Worm (Caenorhabditis elegans): ENCODE measurements around the gene T26E4.9.
"Not testable (repeated sequence)": the region's sequence is repeated elsewhere in the genome, so short reads cannot be mapped to it uniquely, and the experiment has no call there.

Gene T26E4.9

DNA sequence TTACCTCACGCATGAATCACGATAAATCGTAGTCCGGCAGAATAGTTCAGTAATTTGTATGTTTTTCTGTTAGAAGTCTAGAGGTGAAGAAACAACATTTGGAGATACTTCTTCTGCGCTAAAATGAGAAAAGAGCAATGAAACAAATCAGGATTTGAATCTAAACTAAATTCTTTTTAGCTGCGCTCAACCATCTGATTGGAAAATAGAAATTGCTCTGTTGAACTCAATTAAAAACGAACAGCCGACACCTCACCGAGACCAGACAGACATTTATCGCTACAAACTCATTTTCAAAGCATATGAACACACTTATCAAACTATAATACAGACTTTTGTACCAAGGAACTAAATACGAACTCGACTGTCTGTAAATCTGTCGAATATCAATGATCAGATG lies at the start of gene T26E4.9:
TSS of gene T26E4.9 (minus strand) at position 101 of the 400 bp plus-strand sequence.
- not testable (repeated sequence) for TF ChIP-seq sma-3 (GFP tag; optimal IDR thresholded peaks at IDR 0.05); lin-39 (tag; optimal IDR thresholded peaks at IDR 0.05); nhr-25 (tag; optimal IDR thresholded peaks at IDR 0.05)

DNA sequence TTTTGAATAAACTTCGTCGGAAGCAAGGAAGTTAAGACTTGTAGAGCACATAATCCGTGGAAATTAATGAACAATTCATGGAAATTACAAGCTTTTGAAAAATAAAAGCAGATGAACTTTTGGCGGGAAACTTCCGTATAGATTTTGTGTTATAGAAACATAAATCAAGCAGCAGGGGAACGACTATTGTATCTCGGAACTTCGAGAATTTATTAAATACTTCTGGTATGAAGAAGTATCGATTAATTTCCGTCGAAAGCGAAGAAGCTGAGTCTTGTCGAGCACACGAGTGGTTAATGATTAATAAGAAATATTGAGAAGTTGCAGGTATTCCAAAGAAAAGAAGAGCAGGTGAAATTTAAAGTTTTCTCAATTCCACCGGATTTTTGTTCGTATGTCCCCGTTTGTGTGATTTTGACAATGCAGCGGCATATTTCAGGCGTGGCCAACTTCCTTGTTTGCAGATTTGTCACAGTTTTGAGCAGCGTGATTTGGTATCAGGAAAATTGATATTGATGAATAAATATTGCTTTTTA lies 47.8 kb upstream of the T26E4.9 start, which contains the start of gene srh-147:
TSS of gene srh-147 (minus strand) at position 51 of the 536 bp plus-strand sequence.
- not testable (repeated sequence) for TF ChIP-seq unc-39 (tag; optimal IDR thresholded peaks at IDR 0.05); aly-2 (tag; optimal IDR thresholded peaks at IDR 0.05); blmp-1 (tag; optimal IDR thresholded peaks at IDR 0.05; ENCODE audit: insufficient read depth)

DNA sequence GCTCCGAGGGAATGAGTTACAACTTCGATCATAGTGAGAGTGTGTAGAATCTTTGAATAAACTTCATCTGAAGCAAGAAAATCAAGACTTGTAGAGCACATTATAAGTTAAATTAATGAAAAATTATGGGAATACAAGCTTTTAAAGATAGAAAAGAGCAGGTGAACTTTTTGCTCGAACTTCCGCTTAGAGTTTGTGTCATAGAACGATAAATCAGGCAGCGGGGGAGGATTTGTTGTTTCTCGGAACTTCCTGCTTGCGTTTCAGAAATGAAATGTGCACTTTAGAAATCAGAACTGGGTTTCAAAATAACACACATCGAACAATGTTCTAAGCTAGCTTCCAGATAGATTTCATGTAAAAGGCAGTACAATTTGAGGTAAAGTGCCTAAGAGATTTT lies 38.6 kb upstream of the T26E4.9 start, which contains the start of gene srh-149:
TSS of gene srh-149 (minus strand) at position 101 of the 400 bp plus-strand sequence.
- TF ChIP-seq ztf-1 (GFP tag; conservative IDR thresholded peaks at IDR 0.05) (no peak), zag-1 (tag; optimal IDR thresholded peaks at IDR 0.05) (no peak), sma-9 (GFP tag; optimal IDR thresholded peaks at IDR 0.05) (no peak), sma-9 (tag; optimal IDR thresholded peaks at IDR 0.05) (no peak), nhr-237 (tag; optimal IDR thresholded peaks at IDR 0.05) (no peak), elt-3 (tag; optimal IDR thresholded peaks at IDR 0.05) (no peak), nhr-12 (tag; optimal IDR thresholded peaks at IDR 0.05) (no peak), nhr-6 (tag; optimal IDR thresholded peaks at IDR 0.05) (no peak), sma-3 (GFP tag; optimal IDR thresholded peaks at IDR 0.05) (no peak), egl-27 (tag; optimal IDR thresholded peaks at IDR 0.05) (no peak)

DNA sequence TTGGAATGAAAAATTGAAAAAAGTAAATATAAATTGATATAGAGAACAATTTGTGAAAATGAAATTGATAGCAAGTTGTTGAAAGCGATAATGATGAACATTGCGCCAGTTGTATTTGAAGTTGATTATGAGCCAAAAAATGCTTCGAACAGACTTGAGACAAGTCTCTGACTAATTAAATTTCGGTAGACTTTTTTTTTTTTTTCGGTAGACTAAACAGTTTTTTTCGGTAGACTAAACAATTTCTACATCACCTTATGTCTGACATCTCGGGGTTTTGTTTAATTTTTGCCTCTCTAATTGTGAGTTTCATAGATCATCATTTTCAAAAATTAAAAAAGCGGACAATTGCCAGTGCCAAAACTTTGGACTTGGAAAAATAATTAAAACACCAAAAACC lies 31.1 kb upstream of the T26E4.9 start, which contains the start of gene srbc-54:
TSS of gene srbc-54 (minus strand) at position 101 of the 400 bp plus-strand sequence.
- no peak for TF ChIP-seq alr-1 (tag; optimal IDR thresholded peaks at IDR 0.05)
- no peak for TF ChIP-seq mbf-1 (tag; optimal IDR thresholded peaks at IDR 0.05)
- no peak for TF ChIP-seq crh-2 (tag; optimal IDR thresholded peaks at IDR 0.05)
- TF ChIP-seq nhr-11 (tag; optimal IDR thresholded peaks at IDR 0.05): no peak
- no peak for TF ChIP-seq blmp-1 (tag; optimal IDR thresholded peaks at IDR 0.05; ENCODE audit: insufficient read depth)
- TF ChIP-seq lin-13 (GFP tag; optimal IDR thresholded peaks at IDR 0.05): no peak
- no peak for TF ChIP-seq Y55F3AM.14 (GFP tag; optimal IDR thresholded peaks at IDR 0.05)
- TF ChIP-seq nhr-6 (tag; optimal IDR thresholded peaks at IDR 0.05): no peak
- TF ChIP-seq skn-1 (tag; optimal IDR thresholded peaks at IDR 0.05): no peak
- no peak for TF ChIP-seq nhr-23 (tag; optimal IDR thresholded peaks at IDR 0.05)
- no peak for TF ChIP-seq nhr-12 (tag; optimal IDR thresholded peaks at IDR 0.05)
- TF ChIP-seq ceh-16 (tag; optimal IDR thresholded peaks at IDR 0.05): no peak
- TF ChIP-seq gmeb-1 (tag; optimal IDR thresholded peaks at IDR 0.05): no peak
- no peak for TF ChIP-seq mdl-1 (tag; optimal IDR thresholded peaks at IDR 0.05)

- no peak for TF ChIP-seq unc-55 (GFP tag; optimal IDR thresholded peaks at IDR 0.05)
- no peak for TF ChIP-seq lin-39 (tag; optimal IDR thresholded peaks at IDR 0.05)
- no peak for TF ChIP-seq ZK546.5 (tag; optimal IDR thresholded peaks at IDR 0.05)
- TF ChIP-seq elt-3 (tag; optimal IDR thresholded peaks at IDR 0.05): no peak
- no peak for TF ChIP-seq nhr-77 (tag; optimal IDR thresholded peaks at IDR 0.05)
- TF ChIP-seq alr-1 (tag; optimal IDR thresholded peaks at IDR 0.05): no peak
- TF ChIP-seq lin-11 (tag; optimal IDR thresholded peaks at IDR 0.05): no peak
- TF ChIP-seq sma-3 (GFP tag; optimal IDR thresholded peaks at IDR 0.05): no peak
- TF ChIP-seq ztf-1 (GFP tag; conservative IDR thresholded peaks at IDR 0.05): no peak
- TF ChIP-seq nhr-23 (tag; optimal IDR thresholded peaks at IDR 0.05): no peak
- no peak for TF ChIP-seq nhr-25 (tag; optimal IDR thresholded peaks at IDR 0.05)
- TF ChIP-seq snpc-4 (tag; optimal IDR thresholded peaks at IDR 0.05): no peak
- no peak for TF ChIP-seq lin-13 (GFP tag; optimal IDR thresholded peaks at IDR 0.05)
- TF ChIP-seq nhr-237 (tag; optimal IDR thresholded peaks at IDR 0.05): no peak
- TF ChIP-seq ceh-16 (tag; optimal IDR thresholded peaks at IDR 0.05): no peak
- TF ChIP-seq nhr-10 (tag; optimal IDR thresholded peaks at IDR 0.05): no peak
- no peak for TF ChIP-seq C34F6.9 (tag; optimal IDR thresholded peaks at IDR 0.05)
- no peak for TF ChIP-seq nhr-11 (tag; optimal IDR thresholded peaks at IDR 0.05)
- TF ChIP-seq nhr-12 (tag; optimal IDR thresholded peaks at IDR 0.05): no peak
- no peak for TF ChIP-seq skn-1 (tag; optimal IDR thresholded peaks at IDR 0.05)
Observed at ce11 chrV:15831586-15831985, 29.1 kb upstream of the T26E4.9 start, which contains the start of gene srbc-56. Gene srbc-56, minus strand, starts transcription at chrV:15831686.
